Worm (Caenorhabditis elegans) whole organism, L3 larva: ENCODE data around the gene ZK1307.8.

Source experiments
- R02D3.7 ChIP-seq: fragments of 150-350 bp; optimal IDR thresholded peaks from 2 replicates; lab custom pipeline; 2014; ENCODE audit warnings: missing biosample characterization, missing genetic modification characterization
- ZK546.5 ChIP-seq: sonication (generic microtip); optimal IDR thresholded peaks from 2 replicates; lab custom pipeline; 2017; ENCODE audit warnings: missing biosample characterization, missing genetic modification characterization
- aly-2 ChIP-seq: fragments of 150-350 bp; optimal IDR thresholded peaks from 2 replicates; lab custom pipeline; 2014; ENCODE audit warnings: missing biosample characterization, missing genetic modification characterization
- ama-1 ChIP-seq: fragments of 150-350 bp; optimal IDR thresholded peaks from 2 replicates; lab custom pipeline; 2018
- ceh-16 ChIP-seq: sonication (generic microtip); optimal IDR thresholded peaks from 2 replicates; lab custom pipeline; 2017; ENCODE audit warnings: missing biosample characterization, missing genetic modification characterization
- ceh-82 ChIP-seq: fragments of 150-350 bp; optimal IDR thresholded peaks from 2 replicates; lab custom pipeline; 2014; ENCODE audit warnings: missing biosample characterization, missing genetic modification characterization
- elt-1 ChIP-seq: fragments of 150-350 bp; optimal IDR thresholded peaks from 2 replicates; lab custom pipeline; 2014; ENCODE audit warnings: missing biosample characterization, missing genetic modification characterization
- elt-2 ChIP-seq: sonication (generic microtip); optimal IDR thresholded peaks from 2 replicates; lab custom pipeline; 2016; ENCODE audit warnings: missing genetic modification reagents, mild to moderate bottlenecking, missing genetic modification characterization, missing compliant biosample characterization
- fkh-10 ChIP-seq: sonication (generic microtip); optimal IDR thresholded peaks from 2 replicates; lab custom pipeline; 2017; ENCODE audit warnings: missing biosample characterization, missing genetic modification reagents, missing genetic modification characterization
- fkh-2 ChIP-seq: fragments of 150-350 bp; optimal IDR thresholded peaks from 2 replicates; lab custom pipeline; 2014; ENCODE audit warnings: missing biosample characterization, missing genetic modification reagents, missing genetic modification characterization
- fos-1 ChIP-seq: fragments of 150-350 bp; optimal IDR thresholded peaks from 2 replicates; lab custom pipeline; 2014; ENCODE audit warnings: missing biosample characterization, missing genetic modification characterization
- hmg-11 ChIP-seq: sonication (generic microtip); optimal IDR thresholded peaks from 2 replicates; lab custom pipeline; 2016; ENCODE audit warnings: missing genetic modification characterization, missing compliant biosample characterization
- lin-15B ChIP-seq: fragments of 150-350 bp; optimal IDR thresholded peaks from 2 replicates; lab custom pipeline; 2014; ENCODE audit warnings: missing biosample characterization, missing genetic modification characterization
- lin-39 ChIP-seq: fragments of 150-350 bp; optimal IDR thresholded peaks from 2 replicates; lab custom pipeline; 2018; ENCODE audit warnings: missing biosample characterization, missing genetic modification reagents, missing genetic modification characterization
- mdl-1 ChIP-seq: fragments of 150-350 bp; optimal IDR thresholded peaks from 2 replicates; lab custom pipeline; 2014; ENCODE audit warnings: missing biosample characterization, missing genetic modification characterization
- mml-1 ChIP-seq: fragments of 150-350 bp; sonication (generic microtip); optimal IDR thresholded peaks from 3 replicates; lab custom pipeline; 2014; ENCODE audit warnings: missing biosample characterization, missing genetic modification characterization
- nfya-1 ChIP-seq: sonication (generic microtip); optimal IDR thresholded peaks from 2 replicates; lab custom pipeline; 2017; ENCODE audit warnings: missing genetic modification characterization, mild to moderate bottlenecking, missing compliant biosample characterization, antibody characterized with exemption, moderate library complexity; ENCODE audit not compliant: insufficient read depth
- nhr-11 ChIP-seq: fragments of 150-350 bp; optimal IDR thresholded peaks from 2 replicates; lab custom pipeline; 2014; ENCODE audit warnings: missing biosample characterization, missing genetic modification characterization
- nhr-237 ChIP-seq: fragments of 150-350 bp; optimal IDR thresholded peaks from 2 replicates; lab custom pipeline; 2014; ENCODE audit warnings: missing biosample characterization, missing genetic modification characterization
- nhr-25 ChIP-seq: sonication (generic microtip); optimal IDR thresholded peaks from 2 replicates; lab custom pipeline; 2017; ENCODE audit warnings: missing biosample characterization, missing genetic modification characterization
- nhr-43 ChIP-seq: sonication (generic microtip); optimal IDR thresholded peaks from 2 replicates; lab custom pipeline; 2016; ENCODE audit warnings: mild to moderate bottlenecking, missing genetic modification characterization, missing compliant biosample characterization; ENCODE audit not compliant: poor library complexity, severe bottlenecking
- nhr-77 ChIP-seq: fragments of 150-350 bp; optimal IDR thresholded peaks from 2 replicates; lab custom pipeline; 2014; ENCODE audit warnings: missing biosample characterization, missing genetic modification characterization
- pha-4 ChIP-seq: fragments of 150-350 bp; optimal IDR thresholded peaks from 2 replicates; lab custom pipeline; 2014; ENCODE audit warnings: missing biosample characterization, missing genetic modification reagents, missing genetic modification characterization
- pqm-1 ChIP-seq: fragments of 150-350 bp; optimal IDR thresholded peaks from 2 replicates; lab custom pipeline; 2017; ENCODE audit warnings: missing biosample characterization, missing genetic modification characterization, inconsistent platforms
- sea-2 ChIP-seq: fragments of 150-350 bp; sonication (generic microtip); optimal IDR thresholded peaks from 4 replicates; lab custom pipeline; 2014; ENCODE audit warnings: missing biosample characterization, missing genetic modification reagents, missing genetic modification characterization
- skn-1 ChIP-seq: fragments of 150-350 bp; optimal IDR thresholded peaks from 2 replicates; lab custom pipeline; 2014; ENCODE audit warnings: missing biosample characterization, missing genetic modification characterization
- tbx-2 ChIP-seq: sonication (generic microtip); optimal IDR thresholded peaks from 2 replicates; lab custom pipeline; 2016; ENCODE audit warnings: mild to moderate bottlenecking, missing genetic modification characterization, missing compliant biosample characterization
- unc-39 ChIP-seq: sonication (generic microtip); optimal IDR thresholded peaks from 4 replicates; lab custom pipeline; 2017; ENCODE audit warnings: missing biosample characterization, missing genetic modification characterization
- unc-62 ChIP-seq: fragments of 150-350 bp; sonication (generic microtip); optimal IDR thresholded peaks from 4 replicates; lab custom pipeline; 2014; ENCODE audit warnings: missing biosample characterization, missing genetic modification reagents, missing genetic modification characterization
- zag-1 ChIP-seq: fragments of 150-350 bp; optimal IDR thresholded peaks from 2 replicates; lab custom pipeline; 2014; ENCODE audit warnings: missing biosample characterization, missing genetic modification characterization
- ztf-4 ChIP-seq: fragments of 150-350 bp; optimal IDR thresholded peaks from 2 replicates; lab custom pipeline; 2014; ENCODE audit warnings: missing biosample characterization, missing genetic modification characterization

ZK1307.8 gene

ce11 chrII:9606485-9607036 is 17.9 kb upstream of the ZK1307.8 start:
- TF ChIP-seq pha-4 (tag; lab: Kevin White, UChicago) (peak; percentile 13), ama-1 (lab: Kevin White, UChicago) (peak; percentile 17), elt-2 (tag; lab: Kevin White, UChicago) (peak; percentile 20), nhr-77 (tag; lab: Kevin White, UChicago) (no peak), fkh-2 (tag; lab: Kevin White, UChicago) (no peak), tbx-2 (tag; lab: Kevin White, UChicago) (no peak), nhr-25 (no peak), nhr-43 (tag; lab: Kevin White, UChicago) (no peak)

ce11 chrII:9607137-9607536 is 17.3 kb upstream of the ZK1307.8 start:
- TF ChIP-seq lin-39 (tag; lab: Kevin White, UChicago) (no peak), hmg-11 (tag; lab: Kevin White, UChicago) (no peak), aly-2 (no peak), elt-2 (tag; lab: Kevin White, UChicago) (peak; percentile 53), ceh-16 (tag; lab: Kevin White, UChicago) (no peak), zag-1 (no peak), ztf-4 (tag; lab: Kevin White, UChicago) (no peak), lin-15B (tag; lab: Kevin White, UChicago) (no peak), elt-1 (tag; lab: Kevin White, UChicago) (no peak), ZK546.5 (tag; lab: Kevin White, UChicago) (no peak), mml-1 (no peak), pha-4 (tag; lab: Kevin White, UChicago) (peak; percentile 6), nhr-11 (tag; lab: Kevin White, UChicago) (no peak), nfya-1 (tag; lab: Kevin White, UChicago) (no peak), mdl-1 (tag; lab: Kevin White, UChicago) (no peak), nhr-237 (no peak), unc-62 (GFP tag; lab: Kevin White, UChicago) (no peak), ama-1 (lab: Kevin White, UChicago) (no peak), R02D3.7 (tag; lab: Kevin White, UChicago) (no peak), ceh-82 (no peak), pqm-1 (tag; lab: Kevin White, UChicago) (peak; percentile 44), unc-39 (tag; lab: Kevin White, UChicago) (no peak), nhr-77 (tag; lab: Kevin White, UChicago) (no peak)

ce11 chrII:9609296-9609695 is 15.1 kb upstream of the ZK1307.8 start, which contains the start of gene pap-2:
pap-2 (minus strand) TSS chrII:9609396.
- no peak for TF ChIP-seq elt-2 (tag; lab: Kevin White, UChicago)
- TF ChIP-seq ceh-82: no peak
- TF ChIP-seq pqm-1 (tag; lab: Kevin White, UChicago): no peak

- TF ChIP-seq R02D3.7 (tag; lab: Kevin White, UChicago): no peak
- TF ChIP-seq nhr-11 (tag; lab: Kevin White, UChicago): no peak
- no peak for TF ChIP-seq ceh-82
- no peak for TF ChIP-seq skn-1
- TF ChIP-seq aly-2: no peak
- no peak for TF ChIP-seq nhr-43 (tag; lab: Kevin White, UChicago)
- TF ChIP-seq nfya-1 (tag; lab: Kevin White, UChicago): no peak
- no peak for TF ChIP-seq sea-2 (GFP tag; lab: Kevin White, UChicago)
- no peak for TF ChIP-seq mml-1
- TF ChIP-seq lin-39 (tag; lab: Kevin White, UChicago): no peak
- no peak for TF ChIP-seq tbx-2 (tag; lab: Kevin White, UChicago)
- TF ChIP-seq ztf-4 (tag; lab: Kevin White, UChicago): no peak
These were observed 13.0 kb upstream of the ZK1307.8 start, which contains the start of the genes T15H9.5 and T15H9.4 for ce11 chrII:9611347-9611923. T15H9.5 (minus strand) TSS chrII:9611447. T15H9.4 (plus strand) TSS chrII:9611873.

- TF ChIP-seq elt-1 (tag; lab: Kevin White, UChicago) (no peak), aly-2 (no peak), ama-1 (lab: Kevin White, UChicago) (no peak), R02D3.7 (tag; lab: Kevin White, UChicago) (no peak), nfya-1 (tag; lab: Kevin White, UChicago) (no peak), lin-39 (tag; lab: Kevin White, UChicago) (no peak), fos-1 (no peak), fkh-10 (no peak), mdl-1 (tag; lab: Kevin White, UChicago) (no peak)
- TF ChIP-seq, all 47 proteins: peak for 0
These were observed 9.7 kb upstream of the ZK1307.8 start, which contains the start of gene hlh-6 for ce11 chrII:9614728-9615127. hlh-6 (minus strand) TSS chrII:9614828.
